Worm (Caenorhabditis elegans) whole organism, late embryonic: ENCODE data around the gene str-41.

Source experiments
- K09A11.1 ChIP-seq: sonication (generic microtip); optimal IDR thresholded peaks from 2 replicates; lab custom pipeline; 2017; ENCODE audit warnings: antibody characterized with exemption, mild to moderate bottlenecking, missing genetic modification characterization, missing compliant biosample characterization; ENCODE audit not compliant: insufficient read depth
- T23F11.4 ChIP-seq: fragments of 200-800 bp; sonication (Bioruptor generic); optimal IDR thresholded peaks from 2 replicates; lab custom pipeline; 2018; ENCODE audit warnings: mild to moderate bottlenecking, missing genetic modification characterization, missing compliant biosample characterization
- ama-1 ChIP-seq: fragments of 150-350 bp; optimal IDR thresholded peaks from 2 replicates; lab custom pipeline; 2014
- dmd-4 ChIP-seq: sonication (generic microtip); optimal IDR thresholded peaks from 2 replicates; lab custom pipeline; 2016; ENCODE audit warnings: borderline replicate concordance, missing genetic modification characterization, missing compliant biosample characterization
- dve-1 ChIP-seq: sonication (generic microtip); optimal IDR thresholded peaks from 2 replicates; lab custom pipeline; 2017; ENCODE audit warnings: antibody characterized with exemption, mild to moderate bottlenecking, missing genetic modification characterization, missing compliant biosample characterization
- elt-2 ChIP-seq: sonication (generic microtip); optimal IDR thresholded peaks from 2 replicates; lab custom pipeline; 2016; ENCODE audit warnings: missing genetic modification reagents, missing genetic modification characterization, missing compliant biosample characterization
- ets-4 ChIP-seq: sonication (generic microtip); optimal IDR thresholded peaks from 2 replicates; lab custom pipeline; 2016; ENCODE audit warnings: missing genetic modification characterization, missing compliant biosample characterization
- eyg-1 ChIP-seq: sonication (generic microtip); optimal IDR thresholded peaks from 2 replicates; lab custom pipeline; 2016; ENCODE audit warnings: missing genotype, missing genetic modification characterization, missing compliant biosample characterization
- lin-11 ChIP-seq: fragments of 200-800 bp; sonication (Bioruptor generic); optimal IDR thresholded peaks from 2 replicates; lab custom pipeline; 2018; ENCODE audit warnings: mild to moderate bottlenecking, missing genetic modification characterization, missing compliant biosample characterization
- mec-3 ChIP-seq: sonication (generic microtip); optimal IDR thresholded peaks from 2 replicates; lab custom pipeline; 2016; ENCODE audit warnings: borderline replicate concordance, missing genetic modification characterization, missing compliant biosample characterization
- ref-2 ChIP-seq: sonication (generic microtip); optimal IDR thresholded peaks from 2 replicates; lab custom pipeline; 2016; ENCODE audit warnings: missing genetic modification characterization, missing compliant biosample characterization
- sdc-2 ChIP-seq: sonication (generic microtip); optimal IDR thresholded peaks from 2 replicates; lab custom pipeline; 2016; ENCODE audit warnings: missing genotype, missing genetic modification characterization, missing compliant biosample characterization
- tbx-7 ChIP-seq: sonication (generic microtip); optimal IDR thresholded peaks from 2 replicates; lab custom pipeline; 2016; ENCODE audit warnings: missing genotype, missing genetic modification characterization, missing compliant biosample characterization
- ztf-16 ChIP-seq: sonication (generic microtip); optimal IDR thresholded peaks from 2 replicates; lab custom pipeline; 2017; ENCODE audit warnings: missing genetic modification characterization, missing compliant biosample characterization

ce11 chrV:7431016-7431415 is 19.2 kb downstream of the str-41 start, which contains the start of gene srw-71:
- TF ChIP-seq ama-1 (no peak), ztf-16 (tag; lab: Kevin White, UChicago) (no peak), eyg-1 (tag; lab: Kevin White, UChicago) (no peak), K09A11.1 (tag; lab: Kevin White, UChicago) (no peak), lin-11 (no peak), ets-4 (tag; lab: Kevin White, UChicago) (no peak), T23F11.4 (GFP tag; lab: Kevin White, UChicago) (no peak), tbx-7 (tag; lab: Kevin White, UChicago) (no peak), ref-2 (tag; lab: Kevin White, UChicago) (no peak), elt-2 (no peak), mec-3 (tag; lab: Kevin White, UChicago) (no peak), sdc-2 (tag; lab: Kevin White, UChicago) (no peak), dve-1 (tag; lab: Kevin White, UChicago) (no peak), dmd-4 (tag; lab: Kevin White, UChicago) (no peak)
